Worm (Caenorhabditis elegans) whole organism, L4 larva: ENCODE results near the gene thn-2.

Experiments
- F26F4.8 ChIP-seq: fragments of 200-800 bp; sonication (Bioruptor generic); conservative IDR thresholded peaks from 2 replicates; pipeline ENCODE4 v1.3.6; 2022; ENCODE audit warnings: missing genetic modification characterization, missing compliant biosample characterization
- F37D6.2 ChIP-seq: sonication (generic microtip); optimal IDR thresholded peaks from 2 replicates; lab custom pipeline; 2016; ENCODE audit warnings: mild to moderate bottlenecking, missing genetic modification characterization, missing compliant biosample characterization
- R02D3.7 ChIP-seq: fragments of 150-350 bp; sonication (generic microtip); optimal IDR thresholded peaks from 3 replicates; lab custom pipeline; 2014; ENCODE audit warnings: missing biosample characterization, missing genetic modification characterization
- T26A8.4 ChIP-seq: fragments of 200-800 bp; sonication (Bioruptor generic); IDR thresholded peaks from 2 replicates; pipeline ENCODE4 v1.3.6; 2022; ENCODE audit warnings: missing genetic modification characterization, missing compliant biosample characterization
- Y105C5A.15 ChIP-seq: fragments of 200-800 bp; sonication (Bioruptor generic); IDR thresholded peaks from 2 replicates; pipeline ENCODE4 v1.3.6; 2022; ENCODE audit warnings: missing genetic modification characterization, missing compliant biosample characterization
- Y5F2A.4 ChIP-seq: fragments of 200-800 bp; sonication (Bioruptor generic); optimal IDR thresholded peaks from 2 replicates; lab custom pipeline; 2018; ENCODE audit warnings: mild to moderate bottlenecking, missing genetic modification characterization, missing compliant biosample characterization
- ZK337.2 ChIP-seq: fragments of 200-800 bp; sonication (Bioruptor generic); IDR thresholded peaks from 2 replicates; pipeline ENCODE4 v1.3.6; 2022; ENCODE audit warnings: missing genetic modification reagents, missing genetic modification characterization, missing compliant biosample characterization
- ZK546.5 ChIP-seq, 2 experiments: sonication (generic microtip); optimal IDR thresholded peaks; 2 replicates each; lab custom pipeline; 2017; ENCODE audit warnings: missing biosample characterization in 2 of 2, missing genetic modification characterization in 2 of 2
- aly-2 ChIP-seq: sonication (generic microtip); optimal IDR thresholded peaks from 2 replicates; lab custom pipeline; 2018; ENCODE audit warnings: missing biosample characterization, missing genetic modification characterization
- ces-1 ChIP-seq: fragments of 150-350 bp; sonication (generic microtip); optimal IDR thresholded peaks from 4 replicates; lab custom pipeline; 2014; ENCODE audit warnings: missing biosample characterization, missing genetic modification reagents, missing genetic modification characterization
- daf-12 ChIP-seq: fragments of 150-350 bp; optimal IDR thresholded peaks from 2 replicates; lab custom pipeline; 2014; ENCODE audit warnings: missing biosample characterization, missing genetic modification reagents, missing genetic modification characterization
- daf-19 ChIP-seq: fragments of 200-800 bp; sonication (Bioruptor generic); conservative IDR thresholded peaks from 2 replicates; pipeline ENCODE4 v1.3.6; 2022; ENCODE audit warnings: missing genetic modification characterization, missing compliant biosample characterization
- dmd-6 ChIP-seq: fragments of 200-800 bp; sonication (Bioruptor generic); IDR thresholded peaks from 2 replicates; pipeline ENCODE4 v1.3.6; 2022; ENCODE audit warnings: missing genetic modification reagents, missing genetic modification characterization, missing compliant biosample characterization
- duxl-1 ChIP-seq: sonication (generic microtip); optimal IDR thresholded peaks from 2 replicates; lab custom pipeline; 2016; ENCODE audit warnings: mild to moderate bottlenecking, missing genetic modification characterization, moderate library complexity, missing compliant biosample characterization; ENCODE audit not compliant: poor library complexity
- egl-27 ChIP-seq: sonication (generic microtip); optimal IDR thresholded peaks from 3 replicates; lab custom pipeline; 2017; ENCODE audit warnings: missing biosample characterization, missing genetic modification reagents, missing genetic modification characterization
- fkh-10 ChIP-seq: fragments of 150-350 bp; optimal IDR thresholded peaks from 2 replicates; lab custom pipeline; 2014; ENCODE audit warnings: missing biosample characterization, missing genetic modification reagents, missing genetic modification characterization
- fos-1 ChIP-seq: fragments of 150-350 bp; optimal IDR thresholded peaks from 2 replicates; lab custom pipeline; 2014; ENCODE audit warnings: missing biosample characterization, missing genetic modification characterization
- gei-8 ChIP-seq: fragments of 200-800 bp; sonication (Bioruptor generic); optimal IDR thresholded peaks from 2 replicates; lab custom pipeline; 2018; ENCODE audit warnings: mild to moderate bottlenecking, missing genetic modification characterization, missing compliant biosample characterization
- hif-1 ChIP-seq, 2 experiments: sonication (generic microtip); optimal IDR thresholded peaks; 2 replicates each; lab custom pipeline; 2016 to 2017; ENCODE audit warnings: missing compliant biosample characterization in 2 of 2, missing genetic modification characterization in 2 of 2, missing genetic modification reagents in 2 of 2, missing genotype in 2 of 2, mild to moderate bottlenecking in 1 of 2
- hlh-11 ChIP-seq: fragments of 200-800 bp; sonication (Bioruptor generic); optimal IDR thresholded peaks from 2 replicates; lab custom pipeline; 2018; ENCODE audit warnings: mild to moderate bottlenecking, missing genetic modification characterization, missing compliant biosample characterization
- hmg-1.1 ChIP-seq: fragments of 200-800 bp; sonication (Bioruptor generic); IDR thresholded peaks from 2 replicates; pipeline ENCODE4 v1.3.6; 2022; ENCODE audit warnings: missing genetic modification reagents, missing genetic modification characterization, missing compliant biosample characterization
- lin-38 ChIP-seq: fragments of 200-800 bp; sonication (Bioruptor generic); IDR thresholded peaks from 2 replicates; pipeline ENCODE4 v1.3.6; 2022; ENCODE audit warnings: missing genetic modification reagents, missing genetic modification characterization, missing compliant biosample characterization
- lsy-2 ChIP-seq, 2 experiments: fragments of 150-350 bp in 1 of 2; sonication (generic microtip) in 1 of 2; optimal IDR thresholded peaks; 2 replicates each; lab custom pipeline; 2014 to 2017; ENCODE audit warnings: missing biosample characterization in 2 of 2, missing genetic modification characterization in 2 of 2
- madf-9 ChIP-seq: fragments of 200-800 bp; sonication (Bioruptor generic); conservative IDR thresholded peaks from 2 replicates; pipeline ENCODE4 v1.3.6; 2022; ENCODE audit warnings: missing genetic modification reagents, missing genetic modification characterization, missing compliant biosample characterization
- mdt-29 ChIP-seq: fragments of 200-800 bp; sonication (Bioruptor generic); IDR thresholded peaks from 2 replicates; pipeline ENCODE4 v1.3.6; 2022; ENCODE audit warnings: missing genetic modification reagents, missing genetic modification characterization, missing compliant biosample characterization
- mep-1 ChIP-seq: fragments of 150-350 bp; sonication (generic microtip); optimal IDR thresholded peaks from 3 replicates; lab custom pipeline; 2014; ENCODE audit warnings: missing biosample characterization, missing genetic modification characterization
- mxl-3 ChIP-seq: fragments of 200-800 bp; sonication (Bioruptor generic); optimal IDR thresholded peaks from 2 replicates; lab custom pipeline; 2018; ENCODE audit warnings: mild to moderate bottlenecking, missing genetic modification characterization, missing compliant biosample characterization
- nhr-25 ChIP-seq: sonication (generic microtip); optimal IDR thresholded peaks from 2 replicates; lab custom pipeline; 2017; ENCODE audit warnings: missing genetic modification characterization, mild to moderate bottlenecking, missing compliant biosample characterization, antibody characterized with exemption, moderate library complexity, borderline replicate concordance; ENCODE audit not compliant: insufficient read depth
- nhr-28 ChIP-seq: fragments of 150-350 bp; optimal IDR thresholded peaks from 2 replicates; lab custom pipeline; 2014; ENCODE audit warnings: missing biosample characterization, missing genetic modification characterization
- nhr-48 ChIP-seq: sonication (generic microtip); optimal IDR thresholded peaks from 2 replicates; lab custom pipeline; 2016; ENCODE audit warnings: mild to moderate bottlenecking, missing genetic modification characterization, missing compliant biosample characterization
- nhr-6 ChIP-seq: fragments of 150-350 bp; optimal IDR thresholded peaks from 2 replicates; lab custom pipeline; 2014; ENCODE audit warnings: missing biosample characterization, missing genetic modification characterization
- nhr-76 ChIP-seq: fragments of 150-350 bp; optimal IDR thresholded peaks from 2 replicates; lab custom pipeline; 2014; ENCODE audit warnings: missing biosample characterization, missing genetic modification characterization
- nhr-77 ChIP-seq: fragments of 150-350 bp; optimal IDR thresholded peaks from 2 replicates; lab custom pipeline; 2014; ENCODE audit warnings: missing biosample characterization, missing genetic modification characterization
- php-3 ChIP-seq: fragments of 200-800 bp; sonication (Bioruptor generic); IDR thresholded peaks from 2 replicates; pipeline ENCODE4 v1.3.6; 2022; ENCODE audit warnings: missing genetic modification reagents, missing genetic modification characterization, missing compliant biosample characterization
- pqm-1 ChIP-seq: sonication (generic microtip); optimal IDR thresholded peaks from 2 replicates; lab custom pipeline; 2017; ENCODE audit warnings: missing biosample characterization, missing genetic modification characterization
- rbr-2 ChIP-seq: sonication (generic microtip); optimal IDR thresholded peaks from 2 replicates; lab custom pipeline; 2016; ENCODE audit warnings: missing genotype, missing genetic modification characterization, missing compliant biosample characterization
- skn-1 ChIP-seq: fragments of 150-350 bp; optimal IDR thresholded peaks from 2 replicates; lab custom pipeline; 2014; ENCODE audit warnings: missing biosample characterization, missing genetic modification characterization
- snpc-1.2 ChIP-seq: fragments of 200-800 bp; sonication (Bioruptor generic); IDR thresholded peaks from 2 replicates; pipeline ENCODE4 v1.3.6; 2022; ENCODE audit warnings: missing genetic modification reagents, missing genetic modification characterization, missing compliant biosample characterization
- tag-97 ChIP-seq: fragments of 200-800 bp; sonication (Bioruptor generic); IDR thresholded peaks from 2 replicates; pipeline ENCODE4 v1.3.6; 2022; ENCODE audit warnings: missing genetic modification characterization, missing compliant biosample characterization
- unc-39 ChIP-seq: sonication (generic microtip); optimal IDR thresholded peaks from 2 replicates; lab custom pipeline; 2017; ENCODE audit warnings: missing biosample characterization, missing genetic modification characterization
- unc-62 ChIP-seq, 3 experiments: fragments of 150-350 bp in 1 of 3; sonication (generic microtip); optimal IDR thresholded peaks in 2 of 3; peaks in 1 of 3; 1 replicate in 1 of 3; 2 replicates in 2 of 3; lab custom pipeline; 2014 to 2017; ENCODE audit warnings: missing biosample characterization in 3 of 3, missing genetic modification characterization in 3 of 3, missing genetic modification reagents in 3 of 3, missing genotype in 1 of 3

The thn-2 gene

ce11 chrIV:12404137-12404536 is 21.2 kb downstream of the thn-2 start, which contains the start of gene gex-3 (continued):
- peak; percentile 77 for TF ChIP-seq snpc-1.2 (GFP tag; lab: Robert Waterston, UW)
- no peak for TF ChIP-seq unc-39 (tag; lab: Kevin White, UChicago)
- peak; percentile 65 for TF ChIP-seq hmg-1.1 (GFP tag; lab: Robert Waterston, UW)
- peak; percentile 54 for TF ChIP-seq rbr-2
- TF ChIP-seq T26A8.4 (GFP tag; lab: Robert Waterston, UW): peak; percentile 56
- TF ChIP-seq egl-27 (tag; lab: Kevin White, UChicago): no peak
- TF ChIP-seq nhr-28 (tag; lab: Kevin White, UChicago): peak; percentile 43
- TF ChIP-seq nhr-25 (tag; lab: Kevin White, UChicago): peak; percentile 25
- TF ChIP-seq hlh-11 (tag; lab: Kevin White, UChicago): peak; percentile 50
- peak in 1 of 2 experiments; percentile 55 for TF ChIP-seq ZK546.5 (tag; optimal IDR thresholded peaks at IDR 0.05; lab: Kevin White, UChicago)
- peak in 1 of 2 experiments; percentile 49 for TF ChIP-seq hif-1 (tag; optimal IDR thresholded peaks at IDR 0.05; lab: Kevin White, UChicago)
- TF ChIP-seq dmd-6 (GFP tag; lab: Robert Waterston, UW): peak; percentile 30; the same call in 1 of the 2 replicates
- TF ChIP-seq ces-1 (GFP tag; lab: Kevin White, UChicago): peak; percentile 92
- TF ChIP-seq ZK337.2 (GFP tag; lab: Robert Waterston, UW): no peak
- no peak for TF ChIP-seq mdt-29 (GFP tag; lab: Robert Waterston, UW)
- TF ChIP-seq mxl-3 (GFP tag; lab: Kevin White, UChicago): peak; percentile 28
- TF ChIP-seq daf-19: 0 out of 2 replicates have a peak, but pooled peaks have one; percentile 32
- peak; percentile 86 for TF ChIP-seq nhr-6 (tag; lab: Kevin White, UChicago)
- TF ChIP-seq mep-1 (tag; lab: Kevin White, UChicago): peak; percentile 81
- TF ChIP-seq unc-62 (GFP tag; optimal IDR thresholded peaks at IDR 0.05 in 1 of 2; lab: Kevin White, UChicago): peak in 1 of 2 experiments; percentile 78
- TF ChIP-seq unc-62 (tag; optimal IDR thresholded peaks at IDR 0.05; lab: Kevin White, UChicago): no peak
- TF ChIP-seq lsy-2 (tag; optimal IDR thresholded peaks at IDR 0.05; lab: Kevin White, UChicago): peak; percentile 61 to 95
- TF ChIP-seq R02D3.7: no peak
- TF ChIP-seq F26F4.8 (GFP tag; lab: Robert Waterston, UW): no peak
- TF ChIP-seq nhr-77: peak; percentile 59

ce11 chrIV:12408625-12409024 is 25.7 kb downstream of the thn-2 start, which contains the start of gene dsb-1:
Gene dsb-1, plus strand, starts transcription at chrIV:12408925.
- peak; percentile 26 for TF ChIP-seq lin-38 (GFP tag; lab: Robert Waterston, UW)
- no peak for TF ChIP-seq skn-1
- TF ChIP-seq php-3: no peak
- TF ChIP-seq, all 104 proteins: peak for 1

ce11 chrIV:12410167-12410566 is 27.2 kb downstream of the thn-2 start, which contains the start of gene acl-13:
Gene acl-13, plus strand, starts transcription at chrIV:12410467.
- TF ChIP-seq gei-8 (GFP tag; lab: Kevin White, UChicago) (no peak), Y5F2A.4 (GFP tag; lab: Kevin White, UChicago) (no peak), Y105C5A.15 (no peak), R02D3.7 (no peak), madf-9 (GFP tag; lab: Robert Waterston, UW) (no peak), unc-62 (GFP tag; optimal IDR thresholded peaks at IDR 0.05 in 1 of 2; lab: Kevin White, UChicago) (no peak), unc-62 (tag; optimal IDR thresholded peaks at IDR 0.05; lab: Kevin White, UChicago) (no peak), fos-1 (tag; lab: Kevin White, UChicago) (no peak), nhr-48 (tag; lab: Kevin White, UChicago) (no peak)

ce11 chrIV:12414601-12415000 is 31.6 kb downstream of the thn-2 start:
- TF ChIP-seq F37D6.2 (tag; lab: Kevin White, UChicago) (no peak), tag-97 (GFP tag; lab: Robert Waterston, UW) (no peak), daf-19 (no peak), fkh-10 (GFP tag; lab: Kevin White, UChicago) (peak; percentile 64), ces-1 (GFP tag; lab: Kevin White, UChicago) (peak; percentile 43), nhr-76 (tag; lab: Kevin White, UChicago) (no peak), daf-12 (tag; lab: Kevin White, UChicago) (no peak), aly-2 (tag; lab: Kevin White, UChicago) (no peak), nhr-28 (tag; lab: Kevin White, UChicago) (no peak), duxl-1 (tag; lab: Kevin White, UChicago) (no peak), ZK337.2 (GFP tag; lab: Robert Waterston, UW) (no peak), pqm-1 (tag; lab: Kevin White, UChicago) (no peak), hmg-1.1 (GFP tag; lab: Robert Waterston, UW) (no peak)
